Worm (Caenorhabditis elegans): Measurements from ENCODE around the gene F25B3.5.

DNA sequence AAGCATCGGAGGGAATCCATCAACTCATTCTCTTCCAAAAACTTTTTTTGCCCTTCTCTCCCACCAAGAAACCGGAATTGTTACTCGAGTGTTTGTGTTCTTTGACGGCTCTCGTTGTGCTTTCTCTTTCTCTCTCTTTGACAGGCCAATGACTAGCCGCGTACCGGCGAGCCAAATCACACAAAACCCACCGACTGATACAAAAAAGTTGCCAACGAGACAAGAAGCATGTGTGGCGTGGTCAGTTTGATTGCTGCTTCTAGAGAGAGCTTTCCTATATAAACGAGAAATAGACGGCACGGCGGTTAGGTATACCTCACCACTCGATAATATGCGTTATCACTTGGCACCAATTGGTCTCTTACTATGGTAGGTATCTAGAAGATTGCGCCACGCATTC, 45.6 kb upstream of the F25B3.5 start, which contains the start of gene pqn-63:
- TF ChIP-seq blmp-1 (tag; optimal IDR thresholded peaks at IDR 0.05) = no peak
- TF ChIP-seq snpc-4 (tag; optimal IDR thresholded peaks at IDR 0.05) = no peak
- TF ChIP-seq drap-1 (GFP tag; optimal IDR thresholded peaks at IDR 0.05) = no peak
- no peak for TF ChIP-seq pha-4 (tag; optimal IDR thresholded peaks at IDR 0.05)
- no peak for TF ChIP-seq lin-13 (tag; optimal IDR thresholded peaks at IDR 0.05)
- TF ChIP-seq nhr-12 (tag; optimal IDR thresholded peaks at IDR 0.05) = no peak
- no peak for TF ChIP-seq unc-62 (GFP tag; optimal IDR thresholded peaks at IDR 0.05)
- TF ChIP-seq mab-5 (tag; optimal IDR thresholded peaks at IDR 0.05) = no peak
